Fruit fly (Drosophila melanogaster): ENCODE data around the gene Cyp4d2.
A peak's percentile ranks its signal among the peaks of the same experiment; 100 is the strongest.

The Cyp4d2 gene

DNA sequence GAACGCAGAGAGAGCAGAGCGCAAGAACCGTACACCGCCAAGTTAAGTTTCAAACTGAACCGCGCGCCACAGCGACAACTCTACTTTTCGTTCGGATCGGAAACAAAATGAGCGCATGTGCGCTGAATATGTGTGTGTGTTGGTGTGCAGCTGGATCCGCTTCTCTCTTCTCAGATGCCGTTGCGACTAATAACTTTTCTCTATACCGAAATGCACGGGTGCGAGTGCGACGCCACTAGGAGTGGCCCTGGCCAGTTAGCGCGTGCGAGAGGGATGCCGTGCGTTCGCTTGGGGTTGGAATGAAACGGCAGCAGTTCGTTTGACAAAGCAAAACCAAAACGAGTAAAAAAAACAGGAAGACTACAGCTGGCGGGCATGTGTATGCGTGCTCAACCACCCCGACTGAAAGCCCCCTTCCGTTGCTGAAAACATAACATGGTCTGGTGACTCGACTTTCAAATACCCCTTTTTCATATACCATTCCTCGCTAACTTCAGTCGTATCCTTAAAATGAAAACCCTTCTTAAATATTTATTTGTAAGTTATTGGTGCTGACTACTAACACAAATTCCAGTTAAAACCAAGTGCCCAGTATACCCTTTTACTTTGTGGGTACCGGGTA lies 38.9 kb upstream of the Cyp4d2 start (continued):
- TF ChIP-seq toy (GFP tag; IDR thresholded peaks at IDR 0.05) (peak; percentile 100), CG7271 (tag; optimal IDR thresholded peaks at IDR 0.05) (peak; percentile 100), NK7.1 (GFP tag; optimal IDR thresholded peaks at IDR 0.05) (peak; percentile 100), CG4282 (GFP tag; optimal IDR thresholded peaks at IDR 0.05) (peak; percentile 99), nerfin-1 (tag; optimal IDR thresholded peaks at IDR 0.05) (peak; percentile 100), exex (tag; optimal IDR thresholded peaks at IDR 0.05) (peak; percentile 97), fu2 (GFP tag; optimal IDR thresholded peaks at IDR 0.05) (peak; percentile 100), CG18011 (GFP tag; optimal IDR thresholded peaks at IDR 0.05) (peak; percentile 92), Dip3 (GFP tag; optimal IDR thresholded peaks at IDR 0.05) (peak; percentile 100), CG33213 (GFP tag; optimal IDR thresholded peaks at IDR 0.05) (peak; percentile 100), z (GFP tag; IDR thresholded peaks at IDR 0.05) (peak; percentile 91), MTF-1 (GFP tag; optimal IDR thresholded peaks at IDR 0.05; ENCODE audit: borderline replicate concordance) (peak; percentile 100), CG13287 (GFP tag; IDR thresholded peaks at IDR 0.05; ENCODE audit: partially characterized antibody) (no peak), HLH54F (GFP tag; optimal IDR thresholded peaks at IDR 0.05) (peak; percentile 100), eyg (GFP tag; optimal IDR thresholded peaks at IDR 0.05) (peak; percentile 100), dpn (GFP tag; optimal IDR thresholded peaks at IDR 0.05) (peak; percentile 100), lmd (GFP tag; IDR thresholded peaks at IDR 0.05) (peak; percentile 100), CG15601 (tag; optimal IDR thresholded peaks at IDR 0.05) (peak; percentile 99), CG12769 (tag; optimal IDR thresholded peaks at IDR 0.05) (peak; percentile 100), CG4820 (GFP tag; optimal IDR thresholded peaks at IDR 0.05) (peak; percentile 99), CG18476 (GFP tag; optimal IDR thresholded peaks at IDR 0.05) (peak; percentile 99), CG4404 (GFP tag; IDR thresholded peaks at IDR 0.05) (peak; percentile 100), CG17361 (GFP tag; IDR thresholded peaks at IDR 0.05) (peak; percentile 95), CG32772 (GFP tag; IDR thresholded peaks at IDR 0.05) (peak; percentile 100), CG4854 (GFP tag; optimal IDR thresholded peaks at IDR 0.05) (peak; percentile 100), Ssrp (tag; optimal IDR thresholded peaks at IDR 0.05) (peak; percentile 100), CG15696 (tag; optimal IDR thresholded peaks at IDR 0.05) (peak; percentile 100), CG2678 (tag; optimal IDR thresholded peaks at IDR 0.05) (peak; percentile 100), Hsf (GFP tag; optimal IDR thresholded peaks at IDR 0.05) (peak; percentile 100), Dref (GFP tag; IDR thresholded peaks at IDR 0.05) (peak; percentile 60), CG8924 (tag; optimal IDR thresholded peaks at IDR 0.05) (peak; percentile 100), CG1792 (GFP tag; optimal IDR thresholded peaks at IDR 0.05) (peak; percentile 100), CG12104 (GFP tag; optimal IDR thresholded peaks at IDR 0.05) (peak; percentile 100), Med (GFP tag) (peak; percentile 100), Oaz (GFP tag; IDR thresholded peaks at IDR 0.05) (peak; percentile 100), lola (GFP tag; optimal IDR thresholded peaks at IDR 0.05) (peak in 1 of 3 experiments; percentile 100), CG6765 (GFP tag; optimal IDR thresholded peaks at IDR 0.05) (peak; percentile 97), CG7556 (GFP tag; optimal IDR thresholded peaks at IDR 0.05) (peak; percentile 98), Ravus (GFP tag; IDR thresholded peaks at IDR 0.05) (peak; percentile 100), insv (GFP tag; optimal IDR thresholded peaks at IDR 0.05) (peak; percentile 71 to 87), C15 (GFP tag; IDR thresholded peaks at IDR 0.05) (peak; percentile 100), pros (GFP tag; optimal IDR thresholded peaks at IDR 0.05) (no peak), CG3838 (GFP tag; optimal IDR thresholded peaks at IDR 0.05) (peak; percentile 99), Hmr (GFP tag; optimal IDR thresholded peaks at IDR 0.05) (peak; percentile 100), unpg (GFP tag; optimal IDR thresholded peaks at IDR 0.05) (peak; percentile 100), ATbp (GFP tag; optimal IDR thresholded peaks at IDR 0.05) (peak; percentile 100), CG32767 (GFP tag; IDR thresholded peaks at IDR 0.05) (peak; percentile 100), Gsc (GFP tag; IDR thresholded peaks at IDR 0.05) (peak; percentile 100), CG8281 (tag; optimal IDR thresholded peaks at IDR 0.05) (peak; percentile 97)

Data from whole organism, embryonic.